Worm (Caenorhabditis elegans) whole organism, L3 larva: ENCODE results near the gene srh-45.

Experiments
- R02D3.7 ChIP-seq: fragments of 150-350 bp; optimal IDR thresholded peaks from 2 replicates; lab custom pipeline; 2014; ENCODE audit warnings: missing biosample characterization, missing genetic modification characterization
- egl-27 ChIP-seq: sonication (generic microtip); optimal IDR thresholded peaks from 4 replicates; lab custom pipeline; 2017; ENCODE audit warnings: missing biosample characterization, missing genetic modification reagents, missing genetic modification characterization
- elt-2 ChIP-seq: sonication (generic microtip); optimal IDR thresholded peaks from 2 replicates; lab custom pipeline; 2016; ENCODE audit warnings: missing genetic modification reagents, mild to moderate bottlenecking, missing genetic modification characterization, missing compliant biosample characterization
- fkh-10 ChIP-seq: sonication (generic microtip); optimal IDR thresholded peaks from 2 replicates; lab custom pipeline; 2017; ENCODE audit warnings: missing biosample characterization, missing genetic modification reagents, missing genetic modification characterization
- lin-39 ChIP-seq: fragments of 150-350 bp; optimal IDR thresholded peaks from 2 replicates; lab custom pipeline; 2018; ENCODE audit warnings: missing biosample characterization, missing genetic modification reagents, missing genetic modification characterization
- lsy-12 ChIP-seq: sonication (generic microtip); optimal IDR thresholded peaks from 2 replicates; lab custom pipeline; 2016; ENCODE audit warnings: mild to moderate bottlenecking, missing genetic modification characterization, missing compliant biosample characterization
- nhr-28 ChIP-seq: fragments of 150-350 bp; optimal IDR thresholded peaks from 2 replicates; lab custom pipeline; 2014; ENCODE audit warnings: missing biosample characterization, missing genetic modification characterization
- nhr-76 ChIP-seq: fragments of 150-350 bp; sonication (generic microtip); optimal IDR thresholded peaks from 5 replicates; lab custom pipeline; 2014; ENCODE audit warnings: missing biosample characterization, missing genetic modification characterization
- skn-1 ChIP-seq: fragments of 150-350 bp; optimal IDR thresholded peaks from 2 replicates; lab custom pipeline; 2014; ENCODE audit warnings: missing biosample characterization, missing genetic modification characterization
- unc-39 ChIP-seq: sonication (generic microtip); optimal IDR thresholded peaks from 4 replicates; lab custom pipeline; 2017; ENCODE audit warnings: missing biosample characterization, missing genetic modification characterization
- unc-62 ChIP-seq: fragments of 150-350 bp; sonication (generic microtip); optimal IDR thresholded peaks from 4 replicates; lab custom pipeline; 2014; ENCODE audit warnings: missing biosample characterization, missing genetic modification reagents, missing genetic modification characterization
- zag-1 ChIP-seq: fragments of 150-350 bp; optimal IDR thresholded peaks from 2 replicates; lab custom pipeline; 2014; ENCODE audit warnings: missing biosample characterization, missing genetic modification characterization
- ztf-11 ChIP-seq: fragments of 150-350 bp; optimal IDR thresholded peaks from 2 replicates; lab custom pipeline; 2014; ENCODE audit warnings: missing biosample characterization, missing genetic modification characterization

DNA sequence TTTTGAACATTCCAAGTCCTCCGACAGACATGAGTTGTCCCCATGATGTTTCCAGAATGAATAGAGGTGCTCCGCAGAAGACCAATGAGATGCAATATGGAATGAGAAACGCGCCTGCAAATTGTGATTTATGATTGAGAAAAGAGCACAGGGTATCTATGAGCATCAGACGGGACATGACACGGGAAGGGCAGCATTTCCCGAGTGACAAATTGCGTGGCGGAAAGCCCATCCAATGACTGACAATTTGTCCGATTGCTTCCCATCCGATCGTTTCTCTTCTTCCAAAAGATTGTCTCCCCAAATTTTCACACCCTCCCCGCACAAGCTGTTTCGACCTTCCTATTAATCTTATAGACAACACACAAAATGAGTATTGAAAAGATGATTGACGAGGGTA, 3.0 kb upstream of the srh-45 start:
- no peak for TF ChIP-seq R02D3.7 (tag; lab: Kevin White, UChicago)
- no peak for TF ChIP-seq egl-27 (tag; lab: Kevin White, UChicago)
- no peak for TF ChIP-seq fkh-10
- TF ChIP-seq nhr-76 = no peak
- no peak for TF ChIP-seq elt-2 (tag; lab: Kevin White, UChicago)
- no peak for TF ChIP-seq unc-39 (tag; lab: Kevin White, UChicago)
- TF ChIP-seq lin-39 (tag; lab: Kevin White, UChicago) = no peak
- TF ChIP-seq unc-62 (GFP tag; lab: Kevin White, UChicago) = no peak
- no peak for TF ChIP-seq nhr-28 (tag; lab: Kevin White, UChicago)
- TF ChIP-seq lsy-12 (tag; lab: Kevin White, UChicago) = no peak
- no peak for TF ChIP-seq zag-1 (tag; lab: Kevin White, UChicago)
- TF ChIP-seq skn-1 (tag; lab: Kevin White, UChicago) = no peak
- TF ChIP-seq ztf-11 (tag; lab: Kevin White, UChicago) = no peak
